Fruit fly (Drosophila melanogaster) whole organism, larva: ENCODE data around the gene CG5783.

ENCODE experiments used
- noc ChIP-seq: fragments of 200-800 bp; sonication (Bioruptor generic); optimal IDR thresholded peaks from 3 replicates; lab custom pipeline; 2019; ENCODE audit warnings: missing biosample characterization, mild to moderate bottlenecking, missing genetic modification characterization, moderate library complexity

CG5783 gene

dm6 chr2L:18159172-18159571 is 3.3 kb downstream of the CG5783 start, which contains the start of gene JMJD4:
Gene JMJD4, minus strand, starts transcription at chr2L:18159272.
- no peak for TF ChIP-seq noc (tag; lab: Kevin White, UChicago)

- peak; percentile 62 for TF ChIP-seq noc (tag; lab: Kevin White, UChicago)
Observed at dm6 chr2L:18184648-18185243, 28.9 kb downstream of the CG5783 start, which contains the start of gene Ptp36E. Gene Ptp36E, minus strand, starts transcription at chr2L:18185007.

- TF ChIP-seq noc (tag; lab: Kevin White, UChicago), result no peak
Observed at dm6 chr2L:18186695-18187094, 30.9 kb downstream of the CG5783 start.

- TF ChIP-seq noc (tag; lab: Kevin White, UChicago), result no peak
Observed at dm6 chr2L:18202811-18203210, 47.0 kb downstream of the CG5783 start.
